Fruit fly (Drosophila melanogaster) whole organism, embryonic: ENCODE data around the gene CG31871.

Experiments used
- Ada2b ChIP-seq: fragments of 200-800 bp; sonication (Bioruptor generic); IDR thresholded peaks from 2 replicates; pipeline ENCODE4 v1.3.6; 2022; ENCODE audit warnings: missing biosample characterization, missing genetic modification characterization
- CG33557 ChIP-seq: fragments of 200-800 bp; sonication (Bioruptor generic); optimal IDR thresholded peaks from 2 replicates; lab custom pipeline; 2019; ENCODE audit warnings: missing biosample characterization, mild to moderate bottlenecking, missing genetic modification characterization, moderate library complexity
- ind ChIP-seq: fragments of 200-800 bp; sonication (Bioruptor generic); optimal IDR thresholded peaks from 3 replicates; lab custom pipeline; 2016; ENCODE audit warnings: missing biosample characterization, missing genetic modification characterization
- knrl ChIP-seq: fragments of 200-800 bp; sonication (Bioruptor generic); IDR thresholded peaks from 3 replicates; pipeline ENCODE4 v1.3.6; 2022; ENCODE audit warnings: missing biosample characterization, missing genetic modification characterization; ENCODE audit not compliant: partially characterized antibody

DNA sequence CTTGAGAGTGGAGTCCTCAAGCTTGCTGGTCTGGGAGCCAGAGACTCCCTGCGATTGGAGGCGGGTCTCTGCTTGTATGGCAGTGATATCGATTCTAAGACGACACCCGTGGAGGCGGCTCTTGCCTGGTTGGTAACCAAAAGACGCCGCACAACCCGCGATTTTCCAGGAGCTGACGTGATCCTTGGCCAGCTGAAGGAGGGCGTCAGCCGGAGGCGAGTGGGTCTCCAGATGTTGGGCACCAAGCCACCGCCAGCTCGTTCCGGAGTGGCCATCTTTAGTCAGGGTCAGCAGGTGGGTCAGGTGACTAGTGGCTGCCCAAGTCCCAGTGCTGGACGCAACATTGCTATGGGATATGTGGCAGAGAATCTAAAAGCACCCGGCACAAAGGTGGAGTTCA, 42.5 kb downstream of the CG31871 start:
- TF ChIP-seq knrl (GFP tag; lab: Robert Waterston, UW), result no peak
- no peak for TF ChIP-seq CG33557
- TF ChIP-seq ind (GFP tag; lab: Kevin White, UChicago), result no peak
- no peak for TF ChIP-seq Ada2b (GFP tag; lab: Robert Waterston, UW)
